Worm (Caenorhabditis elegans): Measurements from ENCODE around the gene aakg-2.
"Not testable (repeated sequence)": the region's sequence is repeated elsewhere in the genome, so short reads cannot be mapped to it uniquely, and the experiment has no call there.

The aakg-2 gene

DNA sequence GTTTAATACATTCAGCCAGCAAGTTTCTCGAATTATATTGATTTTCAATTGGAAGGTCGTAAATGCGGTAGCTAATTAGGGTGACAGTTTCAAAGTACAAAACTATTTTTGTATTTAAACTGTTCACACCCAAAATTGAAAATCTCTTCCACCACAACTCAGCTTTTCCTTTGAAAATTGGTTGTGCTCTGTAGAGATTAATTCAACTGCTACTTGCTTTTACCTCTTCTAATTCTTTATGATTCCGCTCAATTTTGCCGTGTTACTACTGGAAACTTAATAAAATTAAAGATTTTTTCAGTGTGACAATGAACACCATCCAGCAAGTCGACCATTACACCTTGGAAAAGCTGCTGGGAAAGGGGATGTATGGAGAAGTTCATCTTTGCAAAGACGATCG, 22.9 kb upstream of the aakg-2 start, which contains the start of gene F39F10.3:
Gene F39F10.3, plus strand, starts transcription at position 301 of the 400 bp plus-strand sequence.
- no peak for TF ChIP-seq blmp-1 (tag; optimal IDR thresholded peaks at IDR 0.05; ENCODE audit: insufficient read depth)

ce11 chrX:16884075-16884474, 15.2 kb upstream of the aakg-2 start:
- no peak for TF ChIP-seq ztf-1 (GFP tag; conservative IDR thresholded peaks at IDR 0.05)

DNA sequence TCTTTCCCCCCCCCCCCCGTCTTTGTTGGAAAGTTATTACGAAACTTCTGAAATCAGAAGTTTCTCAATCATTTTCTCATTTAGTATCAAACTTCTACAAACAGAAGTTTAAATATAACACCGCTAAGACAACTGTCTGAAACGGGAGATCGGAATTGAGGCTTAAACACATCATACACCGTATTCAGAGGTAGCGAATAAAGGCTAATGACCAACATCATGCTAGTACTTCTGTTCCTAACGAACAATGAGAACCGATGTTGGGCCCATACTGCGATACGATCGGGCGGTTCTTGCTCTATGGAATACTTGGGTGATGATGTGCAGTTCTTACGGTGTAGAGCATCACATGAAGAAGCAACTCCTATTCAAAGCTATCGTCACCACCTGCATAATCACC, 14.6 kb upstream of the aakg-2 start, which contains the start of gene Y13C8A.1:
Gene Y13C8A.1, plus strand, starts transcription at position 301 of the 400 bp plus-strand sequence.
- TF ChIP-seq R02D3.7, mab-5, aly-2 (tag; optimal IDR thresholded peaks at IDR 0.05): not testable (repeated sequence)

DNA sequence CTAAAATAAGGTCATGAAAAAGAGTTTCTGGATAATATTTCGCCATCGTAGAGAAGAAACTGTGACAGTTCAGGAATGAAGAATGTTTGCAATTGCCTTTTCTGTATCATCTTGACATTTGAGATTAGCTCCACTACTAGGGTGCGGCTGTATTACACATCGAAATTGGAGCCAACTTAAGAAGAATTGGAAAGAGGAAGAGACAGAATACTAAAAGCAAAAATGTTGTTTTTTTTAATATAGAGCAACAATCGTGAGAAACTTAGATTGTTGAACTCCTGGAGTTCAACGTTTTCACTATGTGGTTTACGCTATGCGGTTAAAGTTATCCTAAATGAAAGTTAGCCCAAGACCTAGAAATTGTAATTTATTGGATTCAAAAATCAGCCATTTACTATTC, 11.6 kb upstream of the aakg-2 start, which contains the start of gene acs-9:
Gene acs-9, minus strand, starts transcription at position 101 of the 400 bp plus-strand sequence.
- TF ChIP-seq nhr-23 (tag; optimal IDR thresholded peaks at IDR 0.05), result no peak

ce11 chrX:16872446-16872962, 3.7 kb upstream of the aakg-2 start, which contains the start of gene T20F7.1:
Gene T20F7.1, plus strand, starts transcription at chrX:16872912.
- no peak for TF ChIP-seq ZK546.5 (tag; optimal IDR thresholded peaks at IDR 0.05)
- peak; percentile 12 for TF ChIP-seq blmp-1 (tag; optimal IDR thresholded peaks at IDR 0.05; ENCODE audit: insufficient read depth)
- TF ChIP-seq unc-62 (GFP tag; optimal IDR thresholded peaks at IDR 0.05), result no peak
- TF ChIP-seq gmeb-1 (tag; optimal IDR thresholded peaks at IDR 0.05), result peak; percentile 63
- TF ChIP-seq nhr-12 (tag; optimal IDR thresholded peaks at IDR 0.05), result no peak
- TF ChIP-seq mab-5 (tag; optimal IDR thresholded peaks at IDR 0.05), result no peak
- no peak for TF ChIP-seq ceh-82 (tag; optimal IDR thresholded peaks at IDR 0.05)
- peak in 1 of 2 experiments; percentile 7 for TF ChIP-seq mdl-1 (tag; optimal IDR thresholded peaks at IDR 0.05)
- peak; percentile 74 for TF ChIP-seq fos-1 (tag; optimal IDR thresholded peaks at IDR 0.05)
- TF ChIP-seq egl-27 (tag; optimal IDR thresholded peaks at IDR 0.05), result peak; percentile 3
- TF ChIP-seq crh-2 (tag; optimal IDR thresholded peaks at IDR 0.05), result peak; percentile 54
- TF ChIP-seq unc-39 (tag; optimal IDR thresholded peaks at IDR 0.05), result no peak
- peak; percentile 9 for TF ChIP-seq ztf-4 (tag; optimal IDR thresholded peaks at IDR 0.05)
- no peak for TF ChIP-seq nhr-25 (tag; optimal IDR thresholded peaks at IDR 0.05)
- TF ChIP-seq peb-1 (tag; optimal IDR thresholded peaks at IDR 0.05), result no peak
- TF ChIP-seq nhr-21 (tag; optimal IDR thresholded peaks at IDR 0.05), result peak; percentile 55
- TF ChIP-seq nhr-6 (tag; optimal IDR thresholded peaks at IDR 0.05), result peak; percentile 4
- no peak for TF ChIP-seq nhr-11 (tag; optimal IDR thresholded peaks at IDR 0.05)
- no peak for TF ChIP-seq zag-1 (tag; optimal IDR thresholded peaks at IDR 0.05)
- TF ChIP-seq sma-3 (GFP tag; optimal IDR thresholded peaks at IDR 0.05), result peak; percentile 56
- TF ChIP-seq F13H6.1 (tag; optimal IDR thresholded peaks at IDR 0.05), result peak; percentile 83
- no peak for TF ChIP-seq alr-1 (tag; optimal IDR thresholded peaks at IDR 0.05)
- TF ChIP-seq nhr-129 (tag; optimal IDR thresholded peaks at IDR 0.05), result peak; percentile 90
- peak; percentile 69 for TF ChIP-seq unc-55 (GFP tag; optimal IDR thresholded peaks at IDR 0.05)
- no peak for TF ChIP-seq sem-4 (tag; optimal IDR thresholded peaks at IDR 0.05)
- TF ChIP-seq lin-11 (tag; optimal IDR thresholded peaks at IDR 0.05), result peak; percentile 51
- TF ChIP-seq sma-9 (GFP tag; optimal IDR thresholded peaks at IDR 0.05), result peak; percentile 81
- TF ChIP-seq sma-9 (tag; optimal IDR thresholded peaks at IDR 0.05), result no peak
- peak; percentile 64 for TF ChIP-seq snpc-4 (tag; optimal IDR thresholded peaks at IDR 0.05)
- TF ChIP-seq ceh-16 (tag; optimal IDR thresholded peaks at IDR 0.05), result no peak
- TF ChIP-seq elt-1 (tag; optimal IDR thresholded peaks at IDR 0.05), result no peak
- no peak for TF ChIP-seq R02D3.7 (tag; optimal IDR thresholded peaks at IDR 0.05)
- no peak for TF ChIP-seq ama-1 (optimal IDR thresholded peaks at IDR 0.05)
- TF ChIP-seq nhr-23 (tag; optimal IDR thresholded peaks at IDR 0.05), result no peak
- no peak for TF ChIP-seq Y55F3AM.14 (GFP tag; optimal IDR thresholded peaks at IDR 0.05)
- peak; percentile 17 to 78 for TF ChIP-seq lsy-2 (tag; optimal IDR thresholded peaks at IDR 0.05)
- peak; percentile 72 for TF ChIP-seq C34F6.9 (tag; optimal IDR thresholded peaks at IDR 0.05)
